Fruit fly (Drosophila melanogaster) S2 (cell line): Measurements from ENCODE around the gene Deaf1.

Experiments used
- CG8478 ChIP-seq: fragments of >200 bp; optimal IDR thresholded peaks from 2 replicates; lab custom pipeline; 2018
- CTCF ChIP-seq, 2 experiments: fragments of >200 bp; optimal IDR thresholded peaks; 2 replicates each; lab custom pipeline; 2018

Deaf1 gene

DNA sequence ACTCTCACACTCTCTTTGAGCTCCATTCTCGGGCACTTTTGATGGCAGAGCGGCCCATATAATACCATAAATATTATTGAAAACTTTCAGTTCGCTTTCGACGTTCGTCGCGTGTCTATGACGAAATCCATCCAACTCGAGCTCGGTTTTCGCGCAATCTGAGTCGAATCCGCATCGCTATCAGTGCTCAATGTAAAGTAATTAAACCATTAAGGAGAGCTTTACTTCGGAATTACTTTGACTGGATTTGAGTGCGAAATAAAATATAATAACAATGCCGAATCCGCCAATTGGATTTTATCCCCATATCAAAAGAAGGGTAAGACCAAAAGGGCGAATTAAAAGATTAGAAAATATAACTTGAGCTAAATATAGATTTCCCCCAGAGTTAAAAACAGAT, 30.1 kb downstream of the Deaf1 start:
- TF ChIP-seq CG8478 (lab: Kevin White, UChicago) (no peak), CTCF (optimal IDR thresholded peaks at IDR 0.05; lab: Kevin White, UChicago) (no peak)

DNA sequence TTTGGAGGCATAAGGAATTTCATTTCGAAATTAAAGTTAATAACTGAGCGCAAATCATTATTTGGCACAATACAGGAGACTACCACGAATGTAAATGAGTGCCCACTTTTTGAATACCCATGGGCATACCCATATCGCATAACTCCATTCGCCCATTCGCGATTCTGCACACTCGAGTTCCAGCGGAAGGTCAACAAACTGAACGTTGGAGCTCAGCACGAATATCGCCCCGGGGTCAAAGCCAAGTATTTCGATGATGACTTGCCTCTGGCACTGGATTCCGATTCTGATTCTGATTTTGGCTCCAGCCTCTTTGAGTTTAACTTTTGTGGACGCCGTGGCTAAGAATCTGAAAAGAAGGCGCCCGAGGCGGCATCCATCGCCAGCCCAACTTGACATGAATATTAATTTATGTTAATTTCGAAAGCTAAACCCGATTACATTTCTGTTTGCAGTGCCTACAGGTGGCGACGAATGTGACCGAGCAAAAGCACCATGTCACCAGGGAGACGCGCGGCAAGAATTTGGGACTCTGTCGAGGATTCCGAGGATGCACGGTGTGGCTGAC, 40.0 kb downstream of the Deaf1 start:
- no peak for TF ChIP-seq CG8478 (lab: Kevin White, UChicago)

DNA sequence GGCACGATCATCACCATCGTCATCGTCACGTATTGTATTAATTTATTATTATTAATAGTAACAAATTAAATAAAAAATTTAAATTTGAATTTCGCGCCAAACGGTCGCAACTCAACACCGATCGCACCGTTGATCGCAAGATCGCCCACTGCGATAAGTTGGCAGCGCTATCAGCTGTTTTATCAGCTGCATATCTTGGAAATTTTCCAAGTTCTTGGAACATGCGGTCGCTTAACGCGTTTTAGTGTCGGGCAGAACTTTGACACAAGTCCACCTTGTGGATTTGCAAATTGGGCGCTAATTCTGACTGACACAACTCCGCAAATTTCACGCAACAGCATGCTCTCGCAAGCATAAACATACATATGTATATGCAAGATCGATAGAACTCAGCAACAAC, 43.2 kb downstream of the Deaf1 start:
- TF ChIP-seq CTCF (optimal IDR thresholded peaks at IDR 0.05; lab: Kevin White, UChicago), result no peak
- no peak for TF ChIP-seq CG8478 (lab: Kevin White, UChicago)

DNA sequence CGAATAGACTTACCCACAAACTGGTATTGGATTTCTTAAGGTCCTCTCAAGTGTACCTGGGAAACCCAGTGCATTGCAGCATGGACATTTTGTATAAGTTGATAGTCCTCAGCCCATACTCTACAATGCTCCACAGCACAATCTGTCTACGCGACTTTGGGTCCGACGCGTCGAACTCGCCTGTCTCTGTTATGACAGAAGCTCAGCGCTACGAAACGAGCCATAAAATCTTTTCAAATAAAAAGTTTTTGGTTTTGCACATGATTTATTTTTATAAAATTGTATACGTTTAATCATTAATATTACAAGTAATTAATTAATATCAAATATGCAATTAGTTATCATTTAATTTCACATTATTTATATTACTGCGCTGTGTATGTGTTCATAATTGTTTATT, 49.3 kb downstream of the Deaf1 start:
- TF ChIP-seq CG8478 (lab: Kevin White, UChicago) (no peak), CTCF (optimal IDR thresholded peaks at IDR 0.05; lab: Kevin White, UChicago) (no peak)

DNA sequence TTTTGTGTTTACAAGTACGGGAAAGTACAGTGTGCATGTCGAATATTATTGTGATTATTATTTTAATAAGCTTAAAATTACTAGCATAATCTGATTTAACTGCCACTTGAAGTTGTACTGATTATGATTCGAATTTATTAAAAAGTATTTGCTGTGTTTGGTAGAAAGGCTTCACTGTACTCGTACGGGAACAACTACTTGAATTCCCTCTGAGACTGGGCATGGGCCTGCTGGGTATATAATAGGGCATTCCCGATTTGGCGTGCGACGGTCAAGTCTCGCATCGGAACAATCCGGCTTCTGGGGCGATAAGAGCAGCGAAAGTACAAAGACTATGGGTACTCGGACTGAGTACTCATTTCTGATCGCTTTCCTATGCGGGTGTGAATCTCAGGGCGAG, 51.7 kb downstream of the Deaf1 start:
- TF ChIP-seq CTCF (optimal IDR thresholded peaks at IDR 0.05; lab: Kevin White, UChicago) (no peak), CG8478 (lab: Kevin White, UChicago) (no peak)

DNA sequence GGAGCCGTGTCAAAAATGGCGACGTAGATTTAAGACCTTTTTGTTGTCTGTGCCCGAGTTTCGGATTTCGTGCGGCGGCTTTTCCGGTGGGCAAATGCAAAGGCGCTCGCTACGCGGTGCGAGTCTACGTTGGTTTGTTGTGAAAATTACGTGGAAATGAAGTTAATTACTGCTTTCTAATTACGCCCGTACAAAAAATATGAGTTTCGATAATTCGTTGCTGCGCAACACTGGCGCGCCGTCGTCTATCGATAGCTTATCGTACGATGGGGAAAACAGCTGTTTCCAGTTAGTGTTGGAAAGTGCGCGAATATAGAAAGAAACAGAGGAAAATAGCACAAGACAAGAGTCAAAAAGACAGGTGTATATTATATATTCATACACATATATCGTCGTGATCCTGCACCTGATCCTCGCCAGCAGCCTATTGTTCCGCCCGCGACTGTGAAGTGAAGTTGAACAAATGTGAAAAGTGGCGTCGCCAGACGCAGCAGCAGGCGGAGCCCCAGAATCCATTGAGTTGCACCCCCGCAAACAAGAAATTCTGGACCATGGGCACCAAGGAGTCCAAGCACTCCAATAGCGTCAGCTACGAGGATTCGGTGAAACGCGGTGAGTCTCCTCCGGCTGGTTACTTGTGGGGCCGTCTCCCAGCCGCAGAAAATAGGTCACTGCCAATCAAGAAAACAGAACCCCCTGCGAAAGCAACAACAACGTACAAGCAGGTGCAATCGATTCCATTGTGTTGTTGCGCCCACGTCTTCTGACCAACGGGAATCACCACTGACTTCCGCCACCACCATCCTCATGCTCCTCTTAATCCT, 53.1 kb downstream of the Deaf1 start, which contains the start of the genes Rab8 and Usp32:
Rab8 (minus strand) TSS at position 236 of the 824 bp plus-strand sequence.
Usp32 (plus strand) TSS at position 297 of the 824 bp plus-strand sequence.
- no peak for TF ChIP-seq CTCF (optimal IDR thresholded peaks at IDR 0.05; lab: Kevin White, UChicago)
- TF ChIP-seq CG8478 (lab: Kevin White, UChicago), result no peak

DNA sequence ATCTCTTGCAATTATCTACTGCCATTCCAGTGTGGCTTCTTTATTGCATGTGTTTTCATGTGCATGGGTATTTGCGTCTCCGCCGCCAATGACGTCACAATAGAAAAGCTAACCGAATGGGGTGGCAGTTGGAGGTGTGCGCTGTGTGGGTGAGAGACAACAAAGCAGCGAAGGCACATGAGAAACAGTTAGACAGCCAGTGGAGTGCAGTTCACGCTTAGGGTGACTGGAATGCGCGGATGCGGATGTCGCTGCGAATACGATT, 53.6 kb downstream of the Deaf1 start:
- TF ChIP-seq CTCF (optimal IDR thresholded peaks at IDR 0.05; lab: Kevin White, UChicago) (no peak), CG8478 (lab: Kevin White, UChicago) (no peak)

DNA sequence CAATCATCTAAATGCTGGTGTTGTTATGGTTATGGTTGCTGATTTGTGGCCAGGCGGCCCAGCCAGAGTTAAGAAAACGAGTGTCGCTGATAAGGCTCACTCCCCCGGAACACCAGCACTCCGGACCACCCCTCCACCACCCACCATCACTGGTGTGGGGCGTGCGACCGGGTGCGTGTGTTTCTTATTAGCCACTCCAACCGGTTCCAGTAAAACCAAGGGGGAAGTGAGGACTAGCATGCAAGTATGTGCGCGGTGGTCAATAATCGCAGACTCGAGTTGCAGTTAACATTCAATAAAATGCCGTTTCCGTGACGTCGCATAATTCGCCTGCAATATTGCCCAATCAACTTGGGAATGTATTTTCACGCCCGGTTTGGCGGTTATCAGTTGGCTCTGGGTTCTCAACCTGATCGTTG, 54.5 kb downstream of the Deaf1 start:
- TF ChIP-seq CG8478 (lab: Kevin White, UChicago) (no peak), CTCF (optimal IDR thresholded peaks at IDR 0.05; lab: Kevin White, UChicago) (no peak)

DNA sequence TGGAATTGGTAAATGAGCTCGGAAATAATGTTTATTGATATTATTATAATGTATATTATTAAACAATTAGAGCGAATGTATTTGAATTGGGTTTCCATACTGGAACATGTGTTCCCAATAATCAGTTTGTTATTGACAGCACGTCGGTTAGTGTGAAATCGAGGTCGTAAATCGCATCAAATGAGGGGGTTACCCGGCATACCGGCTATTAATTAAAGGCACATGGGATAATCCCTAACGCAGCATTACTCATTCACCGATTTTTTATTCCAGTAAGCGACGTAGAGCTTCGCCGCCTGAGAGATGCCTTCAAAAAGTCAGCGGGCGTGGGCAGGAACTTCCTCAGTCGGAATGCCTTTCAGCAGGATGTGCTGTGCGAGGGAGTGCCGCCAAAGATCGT, 55.5 kb downstream of the Deaf1 start:
- no peak for TF ChIP-seq CG8478 (lab: Kevin White, UChicago)
- TF ChIP-seq CTCF (optimal IDR thresholded peaks at IDR 0.05; lab: Kevin White, UChicago), result no peak
